Worm (Caenorhabditis elegans): ENCODE measurements around the gene F13H8.12.

DNA sequence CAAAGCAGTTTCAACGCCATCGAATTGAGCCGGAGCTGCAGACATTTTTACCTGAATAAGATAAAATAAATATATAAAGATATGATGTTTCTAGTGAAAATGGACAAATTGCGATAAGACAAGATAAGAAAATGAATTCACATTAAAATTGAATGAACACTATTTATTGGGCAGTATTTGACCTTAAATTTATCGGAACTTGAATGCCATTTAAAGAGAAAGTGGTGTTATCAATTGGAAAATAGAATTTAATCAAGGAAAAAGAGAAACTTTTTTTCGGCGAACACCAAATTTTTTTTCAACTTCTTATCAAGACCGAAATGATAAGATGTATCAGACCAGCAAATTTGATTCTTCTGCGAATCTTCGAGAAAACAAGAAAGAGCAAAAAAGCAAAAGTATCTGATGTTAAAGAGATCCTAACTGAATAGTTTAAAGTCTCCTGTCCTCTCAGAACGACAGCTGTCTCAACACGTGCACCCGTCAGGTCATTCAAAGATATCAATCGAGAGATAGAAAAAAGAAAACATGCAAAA, 27.8 kb downstream of the F13H8.12 start, which contains the start of gene upb-1:
- TF ChIP-seq R02D3.7 (tag; optimal IDR thresholded peaks at IDR 0.05) (no peak), egl-27 (tag; optimal IDR thresholded peaks at IDR 0.05) (no peak), nhr-25 (tag; optimal IDR thresholded peaks at IDR 0.05; ENCODE audit: borderline replicate concordance, insufficient read depth) (no peak), skn-1 (tag; optimal IDR thresholded peaks at IDR 0.05) (no peak), nhr-48 (tag; optimal IDR thresholded peaks at IDR 0.05) (no peak), lir-3 (tag; optimal IDR thresholded peaks at IDR 0.05) (no peak), T26A8.4 (GFP tag; IDR thresholded peaks at IDR 0.05) (no peak), lin-39 (tag; optimal IDR thresholded peaks at IDR 0.05) (no peak), pha-4 (GFP tag; IDR thresholded peaks at IDR 0.05) (no peak), pha-4 (tag; optimal IDR thresholded peaks at IDR 0.05) (no peak), lim-7 (GFP tag; IDR thresholded peaks at IDR 0.05) (no peak)

Data from whole organism, L4 larva.